Worm (Caenorhabditis elegans) whole organism, L4 larva: ENCODE data around the gene clec-189.
A peak's percentile ranks its signal among the peaks of the same experiment; 100 is the strongest.
"Not testable (repeated sequence)": the region's sequence is repeated elsewhere in the genome, so short reads cannot be mapped to it uniquely, and the experiment has no call there.

ENCODE experiments used
- D1046.2 ChIP-seq: fragments of 200-800 bp; sonication (Bioruptor generic); IDR thresholded peaks from 2 replicates; pipeline ENCODE4 v1.3.6; 2022; ENCODE audit warnings: missing genetic modification characterization, missing compliant biosample characterization
- F49E8.2 ChIP-seq: sonication (generic microtip); optimal IDR thresholded peaks from 2 replicates; lab custom pipeline; 2016; ENCODE audit warnings: missing compliant biosample characterization, mild to moderate bottlenecking, missing genetic modification characterization, borderline replicate concordance
- Y105C5A.15 ChIP-seq: fragments of 200-800 bp; sonication (Bioruptor generic); IDR thresholded peaks from 2 replicates; pipeline ENCODE4 v1.3.6; 2022; ENCODE audit warnings: missing genetic modification characterization, missing compliant biosample characterization
- Y75B8A.6 ChIP-seq: fragments of 200-800 bp; sonication (Bioruptor generic); IDR thresholded peaks from 2 replicates; pipeline ENCODE4 v1.3.6; 2022; ENCODE audit warnings: missing genetic modification reagents, missing genetic modification characterization, missing compliant biosample characterization
- ZK337.2 ChIP-seq: fragments of 200-800 bp; sonication (Bioruptor generic); IDR thresholded peaks from 2 replicates; pipeline ENCODE4 v1.3.6; 2022; ENCODE audit warnings: missing genetic modification reagents, missing genetic modification characterization, missing compliant biosample characterization
- ZK546.5 ChIP-seq, 2 experiments: sonication (generic microtip); optimal IDR thresholded peaks; 2 replicates each; lab custom pipeline; 2017; ENCODE audit warnings: missing biosample characterization in 2 of 2, missing genetic modification characterization in 2 of 2
- aha-1 ChIP-seq: fragments of 150-350 bp; peaks from one replicate; lab custom pipeline; 2014; ENCODE audit warnings: missing biosample characterization, missing genetic modification characterization
- daf-12 ChIP-seq: fragments of 150-350 bp; optimal IDR thresholded peaks from 2 replicates; lab custom pipeline; 2014; ENCODE audit warnings: missing biosample characterization, missing genetic modification reagents, missing genetic modification characterization
- madf-9 ChIP-seq: fragments of 200-800 bp; sonication (Bioruptor generic); conservative IDR thresholded peaks from 2 replicates; pipeline ENCODE4 v1.3.6; 2022; ENCODE audit warnings: missing genetic modification reagents, missing genetic modification characterization, missing compliant biosample characterization
- mxl-3 ChIP-seq: fragments of 200-800 bp; sonication (Bioruptor generic); optimal IDR thresholded peaks from 2 replicates; lab custom pipeline; 2018; ENCODE audit warnings: mild to moderate bottlenecking, missing genetic modification characterization, missing compliant biosample characterization
- nhr-41 ChIP-seq: fragments of 200-800 bp; sonication (Bioruptor generic); IDR thresholded peaks from 2 replicates; pipeline ENCODE4 v1.3.6; 2022; ENCODE audit warnings: missing genetic modification reagents, missing genetic modification characterization, missing compliant biosample characterization
- set-16 ChIP-seq: fragments of 200-800 bp; sonication (Bioruptor generic); IDR thresholded peaks from 2 replicates; pipeline ENCODE4 v1.3.6; 2022; ENCODE audit warnings: missing genetic modification reagents, missing genetic modification characterization, missing compliant biosample characterization
- snpc-1.2 ChIP-seq: fragments of 200-800 bp; sonication (Bioruptor generic); IDR thresholded peaks from 2 replicates; pipeline ENCODE4 v1.3.6; 2022; ENCODE audit warnings: missing genetic modification reagents, missing genetic modification characterization, missing compliant biosample characterization
- unc-62 ChIP-seq, 3 experiments: fragments of 150-350 bp in 1 of 3; sonication (generic microtip); optimal IDR thresholded peaks in 2 of 3; peaks in 1 of 3; 1 replicate in 1 of 3; 2 replicates in 2 of 3; lab custom pipeline; 2014 to 2017; ENCODE audit warnings: missing biosample characterization in 3 of 3, missing genetic modification characterization in 3 of 3, missing genetic modification reagents in 3 of 3, missing genotype in 1 of 3

The clec-189 gene

DNA sequence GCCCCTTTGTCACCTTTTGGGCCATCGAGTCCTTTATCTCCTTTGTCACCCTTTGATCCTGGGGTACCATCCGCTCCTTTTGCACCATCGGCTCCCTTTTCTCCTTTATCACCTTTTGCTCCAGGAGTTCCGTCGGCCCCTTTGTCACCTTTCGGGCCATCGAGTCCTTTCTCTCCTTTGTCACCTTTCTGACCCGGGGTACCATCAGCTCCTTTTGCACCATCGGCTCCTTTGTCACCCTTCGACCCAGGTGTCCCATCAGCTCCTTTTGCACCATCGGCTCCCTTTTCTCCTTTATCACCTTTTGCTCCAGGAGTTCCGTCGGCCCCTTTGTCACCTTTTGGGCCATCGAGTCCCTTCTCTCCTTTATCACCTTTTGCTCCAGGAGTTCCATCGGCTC is 9.6 kb downstream of the clec-189 start:
- TF ChIP-seq Y105C5A.15 (GFP tag; lab: Robert Waterston, UW) (0 out of 2 replicates have a peak, but pooled peaks have one; percentile 8), set-16 (GFP tag; lab: Robert Waterston, UW) (peak; percentile 74)

DNA sequence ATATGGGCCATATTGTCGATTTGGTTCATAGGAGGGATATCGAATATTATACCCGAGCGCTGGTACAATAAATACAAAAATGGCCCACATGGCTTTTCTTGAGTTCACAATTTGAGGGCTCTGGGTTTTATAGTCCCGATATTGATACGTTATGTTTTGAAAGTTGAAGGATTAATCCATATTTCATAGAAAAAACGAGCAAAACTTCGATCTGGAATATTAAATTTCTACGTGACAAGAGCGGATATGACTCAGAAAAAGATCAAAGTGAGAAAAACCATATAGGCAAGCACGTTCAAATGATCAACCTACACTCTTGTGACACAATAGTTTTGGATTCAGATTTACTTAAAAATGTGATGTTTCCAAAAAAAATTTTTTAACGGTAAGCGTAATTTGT is 11.1 kb downstream of the clec-189 start, which contains the start of gene col-135:
col-135 (minus strand) TSS at position 101 of the 400 bp plus-strand sequence.
- TF ChIP-seq unc-62 (GFP tag; optimal IDR thresholded peaks at IDR 0.05 in 1 of 2; lab: Kevin White, UChicago) (peak in 1 of 2 experiments; percentile 35), unc-62 (tag; optimal IDR thresholded peaks at IDR 0.05; lab: Kevin White, UChicago) (no peak), Y75B8A.6 (GFP tag; lab: Robert Waterston, UW) (no peak)

DNA sequence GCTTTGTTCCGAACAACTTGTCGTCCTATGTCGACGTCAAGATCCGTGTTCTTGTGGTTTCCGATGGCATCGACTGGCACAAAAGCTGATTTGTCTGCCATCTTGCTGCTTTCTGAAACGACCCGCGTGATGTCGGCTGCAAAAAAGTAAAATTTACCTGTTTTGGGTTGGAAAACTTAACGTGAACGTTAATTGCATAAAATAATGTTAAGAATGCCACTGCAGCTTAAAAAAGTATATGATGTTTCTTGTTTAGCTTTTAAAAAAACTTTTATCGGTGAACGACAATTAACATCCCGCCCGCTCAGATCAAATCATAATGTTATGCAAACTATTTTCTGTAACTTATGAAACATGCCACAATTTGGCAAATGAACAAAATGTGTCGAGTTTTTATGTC is 13.3 kb downstream of the clec-189 start, which contains the start of gene M199.8:
M199.8 (minus strand) TSS at position 101 of the 400 bp plus-strand sequence.
- not testable (repeated sequence) for TF ChIP-seq ZK337.2 (GFP tag; lab: Robert Waterston, UW); set-16 (GFP tag; lab: Robert Waterston, UW); F49E8.2 (tag; lab: Kevin White, UChicago)

DNA sequence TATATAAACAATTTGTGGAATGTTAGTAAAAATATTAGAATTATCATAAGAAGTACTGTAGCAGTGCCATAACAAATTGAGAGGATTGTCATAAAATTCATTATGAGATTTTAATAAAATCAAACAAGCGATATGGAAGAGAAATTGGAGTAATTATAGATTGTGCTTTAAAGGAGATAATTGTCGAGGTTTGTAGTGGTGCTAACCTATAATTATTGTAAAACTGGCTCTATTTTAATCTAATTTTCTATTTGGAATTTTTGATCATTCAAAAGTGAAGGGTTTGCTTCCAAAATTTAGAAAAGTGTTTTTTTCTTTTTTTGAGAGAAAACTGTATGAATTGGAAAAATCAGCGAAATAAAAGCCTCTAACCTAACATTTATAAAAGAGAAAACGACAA is 20.2 kb downstream of the clec-189 start, which contains the start of gene srg-51:
srg-51 (minus strand) TSS at position 101 of the 400 bp plus-strand sequence.
- TF ChIP-seq nhr-41 (GFP tag; lab: Robert Waterston, UW) (no peak), aha-1 (tag; lab: Kevin White, UChicago) (peak; percentile 26)

DNA sequence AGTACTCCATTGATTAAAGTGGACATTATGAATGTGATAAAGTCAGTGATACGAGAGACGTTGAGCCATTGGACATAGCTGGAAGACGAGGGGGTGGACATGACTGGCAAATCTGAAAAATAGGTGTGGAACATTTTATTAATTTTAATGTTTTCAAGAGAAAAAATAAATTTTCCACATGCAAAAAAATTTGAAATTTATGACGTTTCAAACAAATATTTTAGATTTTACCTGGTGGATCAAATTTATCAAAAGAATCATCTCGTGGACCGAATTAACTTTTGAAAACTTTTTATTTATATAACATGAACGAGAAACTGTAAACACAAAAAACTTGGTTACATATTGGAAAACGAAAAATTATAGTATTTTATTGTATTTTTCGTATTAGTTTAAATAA is 26.5 kb downstream of the clec-189 start, which contains the start of gene str-78:
str-78 (minus strand) TSS at position 101 of the 400 bp plus-strand sequence.
- TF ChIP-seq mxl-3 (GFP tag; lab: Kevin White, UChicago) (no peak), ZK546.5 (tag; optimal IDR thresholded peaks at IDR 0.05; lab: Kevin White, UChicago) (no peak)

DNA sequence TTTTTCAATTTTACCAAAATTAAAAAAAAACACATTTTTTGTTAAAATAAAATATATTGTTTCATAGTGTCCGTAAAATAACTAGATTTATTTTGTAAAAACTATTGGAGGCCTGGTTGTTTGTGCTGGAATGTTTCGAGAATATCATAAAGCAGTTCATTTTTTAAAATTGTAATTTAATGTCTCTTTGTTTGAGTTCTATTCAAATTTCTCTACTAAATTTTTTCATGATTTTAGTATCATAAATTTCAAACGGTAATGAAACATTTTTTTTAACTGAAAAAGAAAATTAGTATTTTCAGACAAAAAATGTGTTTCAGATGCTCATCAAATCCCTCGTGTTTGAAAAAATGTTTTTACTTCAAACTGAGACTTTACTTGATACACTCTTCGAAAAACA is 45.0 kb downstream of the clec-189 start:
- TF ChIP-seq snpc-1.2 (GFP tag; lab: Robert Waterston, UW) (peak; percentile 58; the same call in 1 of the 2 replicates), daf-12 (no peak)

DNA sequence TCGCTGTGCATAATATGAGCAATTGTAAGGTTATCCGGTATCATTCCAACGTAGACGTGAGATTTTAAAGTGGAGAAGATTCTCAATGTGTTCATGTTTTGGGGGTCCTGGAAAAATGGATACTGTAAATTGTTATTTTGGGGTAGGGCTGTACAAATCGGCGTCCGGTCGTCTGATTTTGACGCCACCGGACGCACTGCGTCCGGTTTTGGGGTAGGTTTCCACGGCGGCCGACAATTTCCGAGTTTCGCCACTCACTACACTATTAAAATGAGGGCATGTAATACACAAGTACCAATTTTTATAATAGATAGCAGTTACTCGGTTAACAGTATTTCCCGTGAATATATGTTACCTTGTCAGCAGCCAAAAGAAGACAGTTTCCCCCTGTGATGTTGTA is 47.8 kb downstream of the clec-189 start:
- TF ChIP-seq snpc-1.2 (GFP tag; lab: Robert Waterston, UW) (peak; percentile 98), ZK546.5 (tag; optimal IDR thresholded peaks at IDR 0.05; lab: Kevin White, UChicago) (no peak)

DNA sequence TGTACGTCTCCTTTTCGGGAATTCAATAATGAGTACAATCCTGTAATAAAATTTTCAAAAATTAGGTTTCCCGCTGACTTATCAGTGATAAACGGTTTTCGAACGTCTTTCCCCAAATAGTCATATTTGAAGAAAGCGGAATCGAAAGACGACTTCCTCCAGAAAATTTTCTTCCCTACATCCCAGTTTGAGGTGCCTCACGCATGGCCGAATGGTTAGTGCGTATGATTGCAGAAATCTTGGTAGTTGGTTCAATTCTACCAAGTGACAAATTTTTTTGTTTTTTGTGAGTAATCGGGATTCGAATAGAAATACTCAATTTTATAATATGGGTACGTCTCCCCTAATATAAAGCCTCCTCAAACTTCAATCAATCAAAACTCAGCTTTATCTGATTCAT is 49.6 kb downstream of the clec-189 start:
- peak; percentile 97 for TF ChIP-seq snpc-1.2 (GFP tag; lab: Robert Waterston, UW)
- TF ChIP-seq madf-9 (GFP tag; lab: Robert Waterston, UW) = 0 out of 2 replicates have a peak, but pooled peaks have one; percentile 12
- peak; percentile 57; the same call in 1 of the 2 replicates for TF ChIP-seq D1046.2 (GFP tag; lab: Robert Waterston, UW)
